Fruit fly (Drosophila melanogaster): Measurements from ENCODE around the gene loh.

Gene loh

DNA sequence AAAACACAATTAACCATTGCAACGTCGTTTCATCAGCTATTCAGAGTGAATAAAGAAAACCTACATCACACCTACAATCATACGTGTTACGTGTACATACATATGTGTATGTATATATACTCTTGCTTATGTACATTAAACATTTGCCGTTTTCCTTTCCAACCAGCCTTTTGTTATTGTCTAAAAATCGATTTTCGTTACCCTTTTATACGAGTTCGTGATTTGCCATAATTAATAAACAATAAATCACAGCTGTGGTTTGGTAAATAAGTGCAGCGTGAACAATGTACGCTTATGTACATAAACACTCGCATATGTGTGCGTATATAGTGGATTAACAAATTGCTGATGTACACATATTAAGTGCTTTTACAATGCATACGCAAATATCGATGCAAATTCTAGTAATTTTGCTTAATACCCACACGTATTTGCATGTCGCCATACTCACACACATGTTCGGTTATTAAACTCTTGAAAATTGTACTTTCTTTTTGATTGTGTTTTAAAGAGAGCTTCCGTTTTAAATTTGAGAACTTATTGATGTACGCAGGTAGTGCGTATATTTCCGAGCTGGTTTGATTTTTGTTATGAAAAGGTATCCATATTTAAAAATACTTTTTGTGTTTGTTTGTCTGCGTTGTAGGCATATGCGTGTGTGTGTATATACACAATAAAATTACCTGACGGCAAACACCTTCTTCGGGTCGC, 45.3 kb upstream of the loh start:
- TF ChIP-seq CG9705 (GFP tag; optimal IDR thresholded peaks at IDR 0.05) (no peak), tai (GFP tag; optimal IDR thresholded peaks at IDR 0.05) (peak; percentile 4), lola (GFP tag; optimal IDR thresholded peaks at IDR 0.05) (no peak), dsf (GFP tag; optimal IDR thresholded peaks at IDR 0.05; ENCODE audit: borderline replicate concordance) (no peak), Jra (GFP tag; optimal IDR thresholded peaks at IDR 0.05) (peak; percentile 36)

DNA sequence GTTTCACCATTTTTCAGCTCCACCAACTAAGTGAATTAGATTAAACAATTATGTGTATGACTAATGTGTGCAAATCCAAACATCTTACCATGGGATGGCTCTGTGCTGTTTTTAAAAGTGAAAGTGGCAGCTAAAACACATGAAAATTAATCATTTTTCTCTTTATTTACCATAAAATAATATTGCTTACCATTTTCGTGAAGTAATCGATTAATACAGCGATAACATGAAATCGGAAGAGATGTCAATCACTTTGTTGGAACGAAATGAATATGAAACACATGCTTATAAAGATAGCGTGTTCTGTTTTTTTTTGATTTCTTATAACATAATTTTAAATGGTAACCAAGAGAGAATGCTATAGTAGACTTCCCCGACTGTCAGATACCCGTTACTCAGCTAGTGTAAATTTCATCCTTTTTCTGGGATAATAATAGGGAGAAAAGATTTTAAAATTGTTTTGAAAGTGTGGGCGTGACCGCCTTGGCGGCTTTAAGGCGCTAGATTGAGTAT, 38.5 kb upstream of the loh start:
- TF ChIP-seq dsf (GFP tag; optimal IDR thresholded peaks at IDR 0.05; ENCODE audit: borderline replicate concordance) (no peak), OdsH (GFP tag; optimal IDR thresholded peaks at IDR 0.05) (no peak), HLH106 (tag; optimal IDR thresholded peaks at IDR 0.05) (no peak), pan (optimal IDR thresholded peaks at IDR 0.05) (no peak), woc (GFP tag; optimal IDR thresholded peaks at IDR 0.05) (peak; percentile 40), Vsx2 (GFP tag; optimal IDR thresholded peaks at IDR 0.05; ENCODE audit: partially characterized antibody) (no peak), Rel (GFP tag; optimal IDR thresholded peaks at IDR 0.05) (no peak), Rel (tag; optimal IDR thresholded peaks at IDR 0.05) (no peak), lola (GFP tag; optimal IDR thresholded peaks at IDR 0.05) (no peak), Myc (optimal IDR thresholded peaks at IDR 0.05) (peak; percentile 7), sage (GFP tag; optimal IDR thresholded peaks at IDR 0.05) (no peak), ey (GFP tag; optimal IDR thresholded peaks at IDR 0.05) (no peak)

DNA sequence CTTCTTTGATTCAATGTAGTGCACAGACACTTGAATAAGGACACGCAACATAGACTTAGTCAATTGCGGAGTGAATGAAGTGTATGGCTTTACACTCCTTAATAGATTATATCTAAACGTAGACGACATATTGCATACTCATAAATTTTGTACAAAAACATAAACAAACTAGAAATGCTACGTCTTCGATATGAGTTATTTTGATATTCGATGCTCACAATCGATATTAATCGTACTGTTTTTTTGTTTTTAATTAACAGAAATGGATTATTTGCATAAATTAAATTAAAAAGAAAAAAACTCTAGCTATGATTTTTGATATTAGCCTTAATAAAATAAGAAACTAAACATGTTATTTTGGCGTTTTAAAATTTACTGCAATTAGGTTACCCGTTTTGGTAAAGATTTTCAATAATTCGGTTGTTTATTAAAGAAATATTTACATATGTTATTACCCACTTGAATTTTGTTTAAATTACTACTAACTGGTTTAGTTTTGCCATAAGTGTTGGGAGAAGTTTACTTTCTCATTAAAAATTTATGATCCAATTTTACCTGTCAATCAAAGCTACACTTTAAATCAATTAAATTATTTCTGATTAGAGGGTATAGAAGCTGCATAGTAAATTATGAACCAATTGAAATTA, 37.2 kb upstream of the loh start, which contains the start of the genes CG17768, LSm-4 and Ir31a:
Gene CG17768 (minus strand): TSS at position 196 of the 647 bp plus-strand sequence.
Gene LSm-4 (minus strand): TSS at position 196 of the 647 bp plus-strand sequence.
Gene Ir31a (plus strand): TSS at position 558 of the 647 bp plus-strand sequence.
- peak; percentile 7 for TF ChIP-seq woc (GFP tag; optimal IDR thresholded peaks at IDR 0.05)
- no peak for TF ChIP-seq Jra (GFP tag; optimal IDR thresholded peaks at IDR 0.05)

DNA sequence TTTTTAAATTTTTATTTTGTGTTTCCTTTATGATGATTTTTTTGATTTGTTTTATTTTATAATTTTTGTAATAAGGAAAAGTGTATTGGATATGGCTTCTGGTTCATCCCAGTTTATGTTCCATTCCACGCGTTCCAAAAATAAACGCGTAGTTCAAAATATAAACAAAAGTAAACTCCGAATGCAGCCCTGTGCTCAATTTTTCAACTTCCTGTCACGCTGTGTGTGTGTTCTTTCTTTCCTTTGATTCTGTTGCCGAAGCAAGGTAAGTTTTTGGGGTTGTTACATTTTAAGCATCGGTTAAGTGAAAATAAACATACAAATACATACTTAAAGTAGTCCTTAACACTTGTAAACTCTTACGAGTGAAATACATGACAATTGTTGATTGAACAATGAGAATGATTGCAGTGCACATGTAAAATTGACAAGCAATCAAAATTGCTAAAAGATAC, 34.2 kb upstream of the loh start, which contains the start of the genes Ip259 and RpS27A:
Gene Ip259 (plus strand): TSS at position 231 of the 455 bp plus-strand sequence.
Gene RpS27A (plus strand): TSS at position 231 of the 455 bp plus-strand sequence.
- TF ChIP-seq Hnf4 (GFP tag; optimal IDR thresholded peaks at IDR 0.05) (peak; percentile 64), fru (GFP tag; optimal IDR thresholded peaks at IDR 0.05) (no peak), Dif (GFP tag; optimal IDR thresholded peaks at IDR 0.05; ENCODE audit: partially characterized antibody) (peak; percentile 39), CrebA (GFP tag; optimal IDR thresholded peaks at IDR 0.05; ENCODE audit: borderline replicate concordance) (no peak), jim (GFP tag; optimal IDR thresholded peaks at IDR 0.05) (no peak), Myc (optimal IDR thresholded peaks at IDR 0.05) (peak; percentile 70), dsf (GFP tag; optimal IDR thresholded peaks at IDR 0.05; ENCODE audit: borderline replicate concordance) (peak; percentile 26), GATAd (GFP tag; optimal IDR thresholded peaks at IDR 0.05) (no peak), ey (GFP tag; optimal IDR thresholded peaks at IDR 0.05) (peak; percentile 37), OdsH (GFP tag; optimal IDR thresholded peaks at IDR 0.05) (peak; percentile 62), Mio (GFP tag; optimal IDR thresholded peaks at IDR 0.05) (peak; percentile 24), tai (GFP tag; optimal IDR thresholded peaks at IDR 0.05) (peak; percentile 66), rgr (GFP tag; optimal IDR thresholded peaks at IDR 0.05) (peak; percentile 83), h (GFP tag; optimal IDR thresholded peaks at IDR 0.05) (no peak), Hr83 (GFP tag; optimal IDR thresholded peaks at IDR 0.05; ENCODE audit: poor library complexity, severe bottlenecking) (peak; percentile 86), dmrt93B (GFP tag; optimal IDR thresholded peaks at IDR 0.05) (no peak), Sp1 (GFP tag; optimal IDR thresholded peaks at IDR 0.05) (peak; percentile 79), N (GFP tag; optimal IDR thresholded peaks at IDR 0.05) (peak; percentile 53), Dfd (GFP tag; optimal IDR thresholded peaks at IDR 0.05) (no peak), Abd-B (GFP tag; optimal IDR thresholded peaks at IDR 0.05) (no peak), CG9705 (GFP tag; optimal IDR thresholded peaks at IDR 0.05) (peak; percentile 81), HLH106 (tag; optimal IDR thresholded peaks at IDR 0.05) (peak; percentile 68), usp (GFP tag; optimal IDR thresholded peaks at IDR 0.05) (no peak), foxo (GFP tag; optimal IDR thresholded peaks at IDR 0.05) (peak in 1 of 2 experiments; percentile 2), sv (GFP tag; optimal IDR thresholded peaks at IDR 0.05) (no peak), Jra (GFP tag; optimal IDR thresholded peaks at IDR 0.05) (peak; percentile 38), brk (GFP tag; optimal IDR thresholded peaks at IDR 0.05) (peak; percentile 22), woc (GFP tag; optimal IDR thresholded peaks at IDR 0.05) (peak; percentile 84), CG32264 (GFP tag; optimal IDR thresholded peaks at IDR 0.05) (peak; percentile 55), sage (GFP tag; optimal IDR thresholded peaks at IDR 0.05) (peak; percentile 39), psq (GFP tag; optimal IDR thresholded peaks at IDR 0.05) (peak; percentile 38), dl (GFP tag; optimal IDR thresholded peaks at IDR 0.05; ENCODE audit: insufficient read depth in 1 of 2, partially characterized antibody in 2 of 2) (no peak)
